Fruit fly (Drosophila melanogaster) whole organism, embryonic: ENCODE results near the gene Eato.

Experiments
- CG1024 ChIP-seq: fragments of 200-800 bp; sonication (Bioruptor generic); IDR thresholded peaks from 2 replicates; pipeline ENCODE4 v1.3.6; 2022; ENCODE audit warnings: missing biosample characterization, missing genetic modification characterization
- CG11723 ChIP-seq: fragments of 200-800 bp; sonication (Bioruptor generic); optimal IDR thresholded peaks from 2 replicates; lab custom pipeline; 2017; ENCODE audit warnings: missing biosample characterization, mild to moderate bottlenecking, missing genetic modification characterization
- CG12391 ChIP-seq: fragments of 200-800 bp; sonication (Bioruptor generic); optimal IDR thresholded peaks from 3 replicates; lab custom pipeline; 2018; ENCODE audit warnings: missing biosample characterization, mild to moderate bottlenecking, missing genetic modification characterization, moderate library complexity
- CG14860 ChIP-seq: fragments of 200-800 bp; sonication (Bioruptor generic); IDR thresholded peaks from 3 replicates; pipeline ENCODE4 v1.3.6; 2022; ENCODE audit warnings: missing biosample characterization, missing genetic modification characterization; ENCODE audit not compliant: partially characterized antibody
- CG15073 ChIP-seq: fragments of 200-800 bp; sonication (Bioruptor generic); optimal IDR thresholded peaks from 2 replicates; lab custom pipeline; 2016; ENCODE audit warnings: missing biosample characterization, missing genetic modification characterization
- CG15514 ChIP-seq: fragments of 200-800 bp; sonication (Bioruptor generic); optimal IDR thresholded peaks from 3 replicates; lab custom pipeline; 2017; ENCODE audit warnings: missing biosample characterization, missing genetic modification characterization, mild to moderate bottlenecking, moderate library complexity, missing genetic modification reagents
- CG16813 ChIP-seq: fragments of 200-800 bp; sonication (Bioruptor generic); IDR thresholded peaks from 3 replicates; pipeline ENCODE4 v1.3.6; 2022; ENCODE audit warnings: missing biosample characterization, missing genetic modification characterization; ENCODE audit not compliant: partially characterized antibody
- CG17802 ChIP-seq: fragments of 200-800 bp; sonication (Bioruptor generic); optimal IDR thresholded peaks from 2 replicates; lab custom pipeline; 2018; ENCODE audit warnings: missing biosample characterization, mild to moderate bottlenecking, missing genetic modification characterization, moderate library complexity
- CG18262 ChIP-seq: fragments of 200-800 bp; optimal IDR thresholded peaks from 3 replicates; lab custom pipeline; 2019; ENCODE audit warnings: missing biosample characterization, mild to moderate bottlenecking, missing genetic modification characterization, moderate library complexity
- CG34422 ChIP-seq: fragments of 200-800 bp; sonication (Bioruptor generic); IDR thresholded peaks from 3 replicates; pipeline ENCODE4 v1.3.6; 2022; ENCODE audit warnings: missing biosample characterization, missing genetic modification characterization
- CG4282 ChIP-seq: fragments of 200-800 bp; sonication (Bioruptor generic); optimal IDR thresholded peaks from 2 replicates; lab custom pipeline; 2016; ENCODE audit warnings: missing biosample characterization, missing genetic modification characterization
- CG6791 ChIP-seq: fragments of 200-800 bp; sonication (Bioruptor generic); IDR thresholded peaks from 3 replicates; pipeline ENCODE4 v1.3.6; 2022; ENCODE audit warnings: missing biosample characterization, missing genetic modification characterization; ENCODE audit not compliant: partially characterized antibody
- CG9609 ChIP-seq: fragments of 200-800 bp; sonication (Bioruptor generic); optimal IDR thresholded peaks from 3 replicates; lab custom pipeline; 2016; ENCODE audit warnings: missing biosample characterization, missing genetic modification characterization
- CG9797 ChIP-seq: fragments of 200-800 bp; sonication (Bioruptor generic); optimal IDR thresholded peaks from 3 replicates; lab custom pipeline; 2018; ENCODE audit warnings: missing biosample characterization, mild to moderate bottlenecking, missing genetic modification characterization
- Fer2 ChIP-seq: fragments of 200-800 bp; sonication (Bioruptor generic); optimal IDR thresholded peaks from 2 replicates; lab custom pipeline; 2018; ENCODE audit warnings: missing biosample characterization, mild to moderate bottlenecking, missing genetic modification characterization, moderate library complexity
- Gug ChIP-seq: fragments of 200-800 bp; sonication (Bioruptor generic); IDR thresholded peaks from 4 replicates; pipeline ENCODE4 v1.3.6; 2022; ENCODE audit warnings: missing biosample characterization, missing genetic modification characterization
- Hr3 ChIP-seq: fragments of 200-800 bp; sonication (Bioruptor generic); optimal IDR thresholded peaks from 3 replicates; lab custom pipeline; 2016; ENCODE audit warnings: missing biosample characterization, missing genetic modification characterization
- Hr39 ChIP-seq: fragments of >200 bp; optimal IDR thresholded peaks from 2 replicates; lab custom pipeline; 2017
- Hr78 ChIP-seq, 2 experiments: fragments of 200-800 bp in 1 of 2; fragments of >200 bp in 1 of 2; sonication (Bioruptor generic) in 1 of 2; optimal IDR thresholded peaks; 2 replicates each; lab custom pipeline; 2017 to 2019; ENCODE audit warnings: missing biosample characterization in 2 of 2, missing genetic modification characterization in 2 of 2, mild to moderate bottlenecking in 1 of 2, moderate library complexity in 1 of 2
- Hsf ChIP-seq: fragments of 200-800 bp; sonication (Bioruptor generic); optimal IDR thresholded peaks from 3 replicates; lab custom pipeline; 2016; ENCODE audit warnings: missing biosample characterization, missing genetic modification characterization
- MBD-R2 ChIP-seq: fragments of 200-800 bp; sonication (Bioruptor generic); IDR thresholded peaks from 2 replicates; pipeline ENCODE4 v1.3.6; 2022; ENCODE audit warnings: missing biosample characterization, missing genetic modification characterization
- MESR4 ChIP-seq: fragments of 200-800 bp; sonication (Bioruptor generic); optimal IDR thresholded peaks from 2 replicates; lab custom pipeline; 2018; ENCODE audit warnings: missing biosample characterization, mild to moderate bottlenecking, missing genetic modification characterization, moderate library complexity
- MTF-1 ChIP-seq: fragments of 200-800 bp; sonication (Bioruptor generic); optimal IDR thresholded peaks from 2 replicates; lab custom pipeline; 2018; ENCODE audit warnings: missing biosample characterization, mild to moderate bottlenecking, missing genetic modification characterization, borderline replicate concordance
- Med ChIP-seq: fragments of 200-800 bp; sonication (Bioruptor generic); peaks from one replicate; lab custom pipeline; 2016; ENCODE audit warnings: missing biosample characterization, missing genetic modification characterization, mild to moderate bottlenecking, inconsistent platforms, moderate library complexity
- NfI ChIP-seq: fragments of 200-800 bp; sonication (Bioruptor generic); optimal IDR thresholded peaks from 3 replicates; lab custom pipeline; 2018; ENCODE audit warnings: missing biosample characterization, mild to moderate bottlenecking, missing genetic modification characterization, moderate library complexity
- Opbp ChIP-seq: fragments of 200-800 bp; sonication (Bioruptor generic); IDR thresholded peaks from 3 replicates; pipeline ENCODE4 v1.3.6; 2022; ENCODE audit warnings: missing biosample characterization, missing genetic modification characterization; ENCODE audit not compliant: partially characterized antibody
- Vsx1 ChIP-seq: fragments of 200-800 bp; sonication (Bioruptor generic); optimal IDR thresholded peaks from 2 replicates; lab custom pipeline; 2017; ENCODE audit warnings: missing biosample characterization, mild to moderate bottlenecking, missing genetic modification characterization, missing genetic modification reagents
- Xbp1 ChIP-seq: fragments of 200-800 bp; sonication (Bioruptor generic); optimal IDR thresholded peaks from 3 replicates; lab custom pipeline; 2016; ENCODE audit warnings: missing biosample characterization, mild to moderate bottlenecking, missing genetic modification characterization
- ase ChIP-seq: fragments of 200-800 bp; sonication (Bioruptor generic); IDR thresholded peaks from 3 replicates; pipeline ENCODE4 v1.3.6; 2022; ENCODE audit warnings: missing biosample characterization, missing genetic modification characterization
- cas ChIP-seq: fragments of 200-800 bp; sonication (Bioruptor generic); IDR thresholded peaks from 2 replicates; pipeline ENCODE4 v1.3.6; 2022; ENCODE audit warnings: missing biosample characterization, missing genetic modification characterization
- chinmo ChIP-seq: fragments of 200-800 bp; sonication (Bioruptor generic); IDR thresholded peaks from 4 replicates; pipeline ENCODE4 v1.3.6; 2022; ENCODE audit warnings: missing biosample characterization, missing genetic modification characterization; ENCODE audit not compliant: partially characterized antibody
- ewg ChIP-seq: fragments of 200-800 bp; sonication (Bioruptor generic); optimal IDR thresholded peaks from 3 replicates; lab custom pipeline; 2017; ENCODE audit warnings: mild to moderate bottlenecking, missing biosample characterization, missing genetic modification reagents, missing genetic modification characterization
- fd102C ChIP-seq: fragments of 200-800 bp; sonication (Bioruptor generic); optimal IDR thresholded peaks from 2 replicates; lab custom pipeline; 2018; ENCODE audit warnings: missing biosample characterization, mild to moderate bottlenecking, missing genetic modification characterization, moderate library complexity
- fu2 ChIP-seq: fragments of 200-800 bp; sonication (Bioruptor generic); optimal IDR thresholded peaks from 2 replicates; lab custom pipeline; 2016; ENCODE audit warnings: missing biosample characterization, missing genetic modification characterization
- gfzf ChIP-seq: fragments of 200-800 bp; sonication (Bioruptor generic); optimal IDR thresholded peaks from 2 replicates; lab custom pipeline; 2016; ENCODE audit warnings: missing biosample characterization, mild to moderate bottlenecking, missing genetic modification characterization, moderate library complexity
- hb ChIP-seq: fragments of 200-800 bp; sonication (Bioruptor generic); IDR thresholded peaks from 3 replicates; pipeline ENCODE4 v1.3.6; 2022; ENCODE audit warnings: missing biosample characterization, missing genetic modification characterization; ENCODE audit not compliant: partially characterized antibody
- ind ChIP-seq: fragments of 200-800 bp; sonication (Bioruptor generic); optimal IDR thresholded peaks from 3 replicates; lab custom pipeline; 2016; ENCODE audit warnings: missing biosample characterization, missing genetic modification characterization
- inv ChIP-seq: fragments of 200-800 bp; sonication (Bioruptor generic); IDR thresholded peaks from 2 replicates; pipeline ENCODE4 v1.3.6; 2022; ENCODE audit warnings: missing biosample characterization, missing genetic modification characterization; ENCODE audit not compliant: partially characterized antibody
- jigr1 ChIP-seq: fragments of 200-800 bp; sonication (Bioruptor generic); IDR thresholded peaks from 3 replicates; pipeline ENCODE4 v1.3.6; 2022; ENCODE audit warnings: missing biosample characterization, missing genetic modification characterization
- knrl ChIP-seq: fragments of 200-800 bp; sonication (Bioruptor generic); IDR thresholded peaks from 3 replicates; pipeline ENCODE4 v1.3.6; 2022; ENCODE audit warnings: missing biosample characterization, missing genetic modification characterization; ENCODE audit not compliant: partially characterized antibody
- lmd ChIP-seq: fragments of 200-800 bp; sonication (Bioruptor generic); IDR thresholded peaks from 2 replicates; pipeline ENCODE4 v1.3.6; 2022; ENCODE audit warnings: missing biosample characterization, missing genetic modification characterization
- run ChIP-seq: fragments of 200-800 bp; sonication (Bioruptor generic); optimal IDR thresholded peaks from 3 replicates; lab custom pipeline; 2018; ENCODE audit warnings: missing biosample characterization, mild to moderate bottlenecking, missing genetic modification characterization
- sd ChIP-seq: fragments of 200-800 bp; sonication (Bioruptor generic); optimal IDR thresholded peaks from 3 replicates; lab custom pipeline; 2018; ENCODE audit warnings: missing biosample characterization, mild to moderate bottlenecking, missing genetic modification characterization, moderate library complexity
- sens ChIP-seq: fragments of 200-800 bp; sonication (Bioruptor generic); peaks from one replicate; lab custom pipeline; 2016; ENCODE audit warnings: missing biosample characterization, missing genetic modification characterization
- shn ChIP-seq: fragments of 200-800 bp; sonication (Bioruptor generic); optimal IDR thresholded peaks from 3 replicates; lab custom pipeline; 2016; ENCODE audit warnings: missing biosample characterization, missing genetic modification characterization
- wdn ChIP-seq: fragments of 200-800 bp; sonication (Bioruptor generic); IDR thresholded peaks from 2 replicates; pipeline ENCODE4 v1.3.6; 2022; ENCODE audit warnings: missing biosample characterization, missing genetic modification characterization
- zen2 ChIP-seq: fragments of 200-800 bp; sonication (Bioruptor generic); IDR thresholded peaks from 3 replicates; pipeline ENCODE4 v1.3.6; 2022; ENCODE audit warnings: missing biosample characterization, missing genetic modification characterization; ENCODE audit not compliant: partially characterized antibody

Gene Eato

DNA sequence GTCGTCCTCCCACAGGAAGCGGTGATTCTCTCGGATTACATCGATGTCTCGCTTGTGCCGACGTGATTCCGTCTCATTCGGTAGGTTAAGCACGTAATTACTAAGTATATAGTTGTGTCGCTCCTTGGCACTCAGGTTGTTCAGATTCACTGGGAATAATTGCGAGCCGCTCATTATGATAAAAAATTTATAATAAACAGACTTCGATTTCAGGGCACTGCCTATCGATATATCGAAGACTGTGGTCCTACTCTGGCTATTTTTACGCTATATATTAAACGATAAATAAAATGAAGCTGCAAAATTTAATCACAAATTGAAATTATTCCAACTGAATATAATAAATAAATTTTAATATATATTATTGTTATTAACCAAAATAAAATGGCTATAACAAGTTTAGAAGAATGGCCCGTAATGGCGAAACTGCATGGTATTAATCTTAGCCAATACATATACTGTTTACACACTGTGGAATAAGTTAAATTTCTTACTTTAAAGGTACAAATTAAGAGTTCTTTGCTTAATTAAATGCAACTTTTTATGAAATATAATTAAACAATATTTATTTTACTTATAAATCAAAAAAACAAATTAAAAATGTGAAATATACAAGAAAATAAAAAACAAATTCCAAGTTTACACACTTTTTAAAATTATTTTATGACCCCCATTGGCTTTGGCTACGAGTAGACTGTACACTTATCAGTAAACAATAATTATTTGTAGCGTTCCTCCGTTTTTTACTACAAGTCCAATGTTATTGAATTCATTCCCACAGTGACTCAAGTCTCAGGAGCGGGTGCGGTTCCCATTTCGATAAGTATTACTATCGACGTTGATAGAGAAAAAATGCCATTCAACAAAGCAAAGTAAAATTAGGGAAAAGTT is at the start of gene Eato (continued):
- TF ChIP-seq CG18262 (tag; lab: Kevin White, UChicago), result peak; percentile 38
- TF ChIP-seq CG1024 (GFP tag; lab: Robert Waterston, UW), result peak; percentile 19; the same call in 1 of the 2 replicates
- TF ChIP-seq chinmo, result 0 out of 4 replicates have a peak, but pooled peaks have one; percentile 6
- TF ChIP-seq Hr78 (GFP tag; optimal IDR thresholded peaks at IDR 0.05; lab: Kevin White, UChicago), result no peak
- peak; percentile 16 for TF ChIP-seq fu2
- TF ChIP-seq ewg (GFP tag; lab: Kevin White, UChicago), result no peak
- TF ChIP-seq Hsf (GFP tag; lab: Kevin White, UChicago), result no peak
- TF ChIP-seq CG11723 (GFP tag; lab: Kevin White, UChicago), result no peak
- peak; percentile 28; the same call in 1 of the 3 replicates for TF ChIP-seq CG14860 (GFP tag; lab: Robert Waterston, UW)
- peak; percentile 50; the same call in 2 of the 3 replicates for TF ChIP-seq zen2 (GFP tag; lab: Robert Waterston, UW)
- TF ChIP-seq run (tag; lab: Kevin White, UChicago), result no peak
- TF ChIP-seq cas (GFP tag; lab: Robert Waterston, UW), result no peak
- no peak for TF ChIP-seq CG15073
- TF ChIP-seq CG15514 (GFP tag; lab: Kevin White, UChicago), result peak; percentile 62
- peak; percentile 71 for TF ChIP-seq MBD-R2 (GFP tag; lab: Robert Waterston, UW)
- TF ChIP-seq fd102C (GFP tag; lab: Kevin White, UChicago), result no peak
- TF ChIP-seq CG16813, result peak; percentile 55
- TF ChIP-seq CG4282 (GFP tag; lab: Kevin White, UChicago), result no peak
- TF ChIP-seq inv (GFP tag; lab: Robert Waterston, UW), result peak; percentile 11
- TF ChIP-seq Opbp (GFP tag; lab: Robert Waterston, UW), result peak; percentile 51; the same call in 1 of the 3 replicates
- peak; percentile 44; the same call in 2 of the 3 replicates for TF ChIP-seq CG6791 (GFP tag; lab: Robert Waterston, UW)
- TF ChIP-seq shn (GFP tag; lab: Kevin White, UChicago), result peak; percentile 23
- peak; percentile 4 for TF ChIP-seq Hr3 (GFP tag; lab: Kevin White, UChicago)
- peak; percentile 38; the same call in 2 of the 3 replicates for TF ChIP-seq knrl (GFP tag; lab: Robert Waterston, UW)
- TF ChIP-seq Xbp1 (GFP tag; lab: Kevin White, UChicago), result peak; percentile 22
- TF ChIP-seq Vsx1 (GFP tag; lab: Kevin White, UChicago), result no peak
- TF ChIP-seq NfI (GFP tag; lab: Kevin White, UChicago), result no peak
- TF ChIP-seq lmd (GFP tag; lab: Robert Waterston, UW), result 0 out of 2 replicates have a peak, but pooled peaks have one; percentile 13
- TF ChIP-seq CG12391 (tag; lab: Kevin White, UChicago), result peak; percentile 17
- no peak for TF ChIP-seq Fer2 (tag; lab: Kevin White, UChicago)
- peak; percentile 7 for TF ChIP-seq ind (GFP tag; lab: Kevin White, UChicago)
- TF ChIP-seq sd (tag; lab: Kevin White, UChicago), result peak; percentile 23
- TF ChIP-seq CG9609, result no peak
- TF ChIP-seq CG9797, result no peak
- TF ChIP-seq gfzf, result peak; percentile 25
- TF ChIP-seq Gug (GFP tag; lab: Robert Waterston, UW), result peak; percentile 11; the same call in 1 of the 4 replicates
- TF ChIP-seq MTF-1 (GFP tag; lab: Kevin White, UChicago), result no peak
- TF ChIP-seq wdn (GFP tag; lab: Robert Waterston, UW), result no peak
- peak; percentile 52; the same call in 1 of the 3 replicates for TF ChIP-seq hb (GFP tag; lab: Robert Waterston, UW)
- TF ChIP-seq sens, result peak; percentile 64
- no peak for TF ChIP-seq ase (GFP tag; lab: Robert Waterston, UW)
- 0 out of 3 replicates have a peak, but pooled peaks have one; percentile 26 for TF ChIP-seq CG34422
- peak; percentile 35 for TF ChIP-seq CG17802 (tag; lab: Kevin White, UChicago)
- no peak for TF ChIP-seq jigr1 (GFP tag; lab: Robert Waterston, UW)
- no peak for TF ChIP-seq Hr39 (lab: Kevin White, UChicago)
- peak; percentile 77 for TF ChIP-seq Med
- TF ChIP-seq MESR4 (GFP tag; lab: Kevin White, UChicago), result peak; percentile 47
